Worm (Caenorhabditis elegans) whole organism, L4 larva: Measurements from ENCODE around the gene ZK228.3.

Source experiments
- F26F4.8 ChIP-seq: fragments of 200-800 bp; sonication (Bioruptor generic); conservative IDR thresholded peaks from 2 replicates; pipeline ENCODE4 v1.3.6; 2022; ENCODE audit warnings: missing genetic modification characterization, missing compliant biosample characterization
- F44E2.7 ChIP-seq: fragments of 200-800 bp; sonication (Bioruptor generic); IDR thresholded peaks from 2 replicates; pipeline ENCODE4 v2.1.2; 2022; ENCODE audit warnings: missing genetic modification characterization, missing compliant biosample characterization
- F49E8.2 ChIP-seq: sonication (generic microtip); optimal IDR thresholded peaks from 2 replicates; lab custom pipeline; 2016; ENCODE audit warnings: missing compliant biosample characterization, mild to moderate bottlenecking, missing genetic modification characterization, borderline replicate concordance
- ZK337.2 ChIP-seq: fragments of 200-800 bp; sonication (Bioruptor generic); IDR thresholded peaks from 2 replicates; pipeline ENCODE4 v1.3.6; 2022; ENCODE audit warnings: missing genetic modification reagents, missing genetic modification characterization, missing compliant biosample characterization
- aly-2 ChIP-seq: sonication (generic microtip); optimal IDR thresholded peaks from 2 replicates; lab custom pipeline; 2018; ENCODE audit warnings: missing biosample characterization, missing genetic modification characterization
- arid-1 ChIP-seq: fragments of 200-800 bp; sonication (Bioruptor generic); conservative IDR thresholded peaks from 2 replicates; pipeline ENCODE4 v1.3.6; 2022; ENCODE audit warnings: missing genetic modification reagents, missing genetic modification characterization, missing compliant biosample characterization
- ceh-44 ChIP-seq: fragments of 200-800 bp; sonication (Bioruptor generic); IDR thresholded peaks from 2 replicates; pipeline ENCODE4 v1.3.6; 2022; ENCODE audit warnings: missing genetic modification reagents, missing genetic modification characterization, missing compliant biosample characterization
- ceh-82 ChIP-seq: sonication (generic microtip); optimal IDR thresholded peaks from 2 replicates; lab custom pipeline; 2017; ENCODE audit warnings: missing biosample characterization, missing genetic modification characterization
- cey-2 ChIP-seq: sonication (generic microtip); optimal IDR thresholded peaks from 3 replicates; lab custom pipeline; 2017; ENCODE audit warnings: missing genetic modification characterization, mild to moderate bottlenecking, missing compliant biosample characterization, antibody characterized with exemption, borderline replicate concordance; ENCODE audit not compliant: insufficient read depth
- ctbp-1 ChIP-seq: fragments of 200-800 bp; sonication (Bioruptor generic); IDR thresholded peaks from 2 replicates; pipeline ENCODE4 v1.3.6; 2022; ENCODE audit warnings: missing genetic modification reagents, missing genetic modification characterization, missing compliant biosample characterization
- daf-12 ChIP-seq: fragments of 150-350 bp; optimal IDR thresholded peaks from 2 replicates; lab custom pipeline; 2014; ENCODE audit warnings: missing biosample characterization, missing genetic modification reagents, missing genetic modification characterization
- dmd-6 ChIP-seq: fragments of 200-800 bp; sonication (Bioruptor generic); IDR thresholded peaks from 2 replicates; pipeline ENCODE4 v1.3.6; 2022; ENCODE audit warnings: missing genetic modification reagents, missing genetic modification characterization, missing compliant biosample characterization
- dmd-8 ChIP-seq: fragments of 200-800 bp; sonication (Bioruptor generic); IDR thresholded peaks from 2 replicates; pipeline ENCODE4 v1.3.6; 2022; ENCODE audit warnings: missing genetic modification characterization, missing compliant biosample characterization
- dmd-9 ChIP-seq: fragments of 200-800 bp; sonication (Bioruptor generic); IDR thresholded peaks from 2 replicates; pipeline ENCODE4 v1.3.6; 2022; ENCODE audit warnings: missing genetic modification reagents, missing genetic modification characterization, missing compliant biosample characterization
- egl-27 ChIP-seq: sonication (generic microtip); optimal IDR thresholded peaks from 3 replicates; lab custom pipeline; 2017; ENCODE audit warnings: missing biosample characterization, missing genetic modification reagents, missing genetic modification characterization
- egl-43 ChIP-seq: fragments of 200-800 bp; sonication (Bioruptor generic); IDR thresholded peaks from 2 replicates; pipeline ENCODE4 v1.3.6; 2022; ENCODE audit warnings: missing genetic modification reagents, missing genetic modification characterization, missing compliant biosample characterization
- hif-1 ChIP-seq, 2 experiments: sonication (generic microtip); optimal IDR thresholded peaks; 2 replicates each; lab custom pipeline; 2016 to 2017; ENCODE audit warnings: missing compliant biosample characterization in 2 of 2, missing genetic modification characterization in 2 of 2, missing genetic modification reagents in 2 of 2, missing genotype in 2 of 2, mild to moderate bottlenecking in 1 of 2
- hlh-30 ChIP-seq: sonication (generic microtip); optimal IDR thresholded peaks from 2 replicates; lab custom pipeline; 2017; ENCODE audit warnings: antibody characterized with exemption, mild to moderate bottlenecking, missing genetic modification characterization, missing compliant biosample characterization; ENCODE audit not compliant: insufficient read depth
- hmg-1.1 ChIP-seq: fragments of 200-800 bp; sonication (Bioruptor generic); IDR thresholded peaks from 2 replicates; pipeline ENCODE4 v1.3.6; 2022; ENCODE audit warnings: missing genetic modification reagents, missing genetic modification characterization, missing compliant biosample characterization
- jun-1 ChIP-seq: fragments of 150-350 bp; optimal IDR thresholded peaks from 2 replicates; lab custom pipeline; 2014; ENCODE audit warnings: missing biosample characterization, missing genetic modification reagents, missing genetic modification characterization
- lin-1 ChIP-seq: fragments of 200-800 bp; sonication (Bioruptor generic); IDR thresholded peaks from 2 replicates; pipeline ENCODE4 v1.3.6; 2022; ENCODE audit warnings: missing genetic modification reagents, missing genetic modification characterization, missing compliant biosample characterization
- lin-29 ChIP-seq: fragments of 200-800 bp; sonication (Bioruptor generic); IDR thresholded peaks from 2 replicates; pipeline ENCODE4 v1.3.6; 2022; ENCODE audit warnings: missing genetic modification reagents, missing genetic modification characterization, missing compliant biosample characterization
- nhr-10 ChIP-seq: fragments of 150-350 bp; optimal IDR thresholded peaks from 2 replicates; lab custom pipeline; 2014; ENCODE audit warnings: missing biosample characterization, missing genetic modification characterization
- nhr-102 ChIP-seq: sonication (generic microtip); optimal IDR thresholded peaks from 2 replicates; lab custom pipeline; 2016; ENCODE audit warnings: mild to moderate bottlenecking, missing genetic modification characterization, moderate library complexity, missing compliant biosample characterization
- nhr-11 ChIP-seq: fragments of 150-350 bp; optimal IDR thresholded peaks from 2 replicates; lab custom pipeline; 2014; ENCODE audit warnings: missing biosample characterization, missing genetic modification characterization
- nhr-237 ChIP-seq: sonication (generic microtip); optimal IDR thresholded peaks from 2 replicates; lab custom pipeline; 2017; ENCODE audit warnings: missing biosample characterization, missing genetic modification characterization
- nhr-6 ChIP-seq: fragments of 150-350 bp; optimal IDR thresholded peaks from 2 replicates; lab custom pipeline; 2014; ENCODE audit warnings: missing biosample characterization, missing genetic modification characterization
- nhr-76 ChIP-seq: fragments of 150-350 bp; optimal IDR thresholded peaks from 2 replicates; lab custom pipeline; 2014; ENCODE audit warnings: missing biosample characterization, missing genetic modification characterization
- nhr-77 ChIP-seq: fragments of 150-350 bp; optimal IDR thresholded peaks from 2 replicates; lab custom pipeline; 2014; ENCODE audit warnings: missing biosample characterization, missing genetic modification characterization
- pha-4 ChIP-seq, 2 experiments: fragments of 150-350 bp in 1 of 2; fragments of 200-800 bp in 1 of 2; sonication (Bioruptor generic) in 1 of 2; IDR thresholded peaks in 1 of 2; optimal IDR thresholded peaks in 1 of 2; 2 replicates each; pipeline versions ENCODE4 v1.3.6 to Lab custom; 2014 to 2022; ENCODE audit warnings: missing genetic modification characterization in 2 of 2, missing genetic modification reagents in 2 of 2, missing biosample characterization in 1 of 2, missing compliant biosample characterization in 1 of 2
- php-3 ChIP-seq: fragments of 200-800 bp; sonication (Bioruptor generic); IDR thresholded peaks from 2 replicates; pipeline ENCODE4 v1.3.6; 2022; ENCODE audit warnings: missing genetic modification reagents, missing genetic modification characterization, missing compliant biosample characterization
- pqm-1 ChIP-seq: sonication (generic microtip); optimal IDR thresholded peaks from 2 replicates; lab custom pipeline; 2017; ENCODE audit warnings: missing biosample characterization, missing genetic modification characterization
- saeg-2 ChIP-seq: fragments of 200-800 bp; sonication (Bioruptor generic); IDR thresholded peaks from 2 replicates; pipeline ENCODE4 v1.3.6; 2022; ENCODE audit warnings: missing genetic modification reagents, missing genetic modification characterization, missing compliant biosample characterization
- skn-1 ChIP-seq: fragments of 150-350 bp; optimal IDR thresholded peaks from 2 replicates; lab custom pipeline; 2014; ENCODE audit warnings: missing biosample characterization, missing genetic modification characterization
- snpc-1.2 ChIP-seq: fragments of 200-800 bp; sonication (Bioruptor generic); IDR thresholded peaks from 2 replicates; pipeline ENCODE4 v1.3.6; 2022; ENCODE audit warnings: missing genetic modification reagents, missing genetic modification characterization, missing compliant biosample characterization
- unc-62 ChIP-seq, 3 experiments: fragments of 150-350 bp in 1 of 3; sonication (generic microtip); optimal IDR thresholded peaks in 2 of 3; peaks in 1 of 3; 1 replicate in 1 of 3; 2 replicates in 2 of 3; lab custom pipeline; 2014 to 2017; ENCODE audit warnings: missing biosample characterization in 3 of 3, missing genetic modification characterization in 3 of 3, missing genetic modification reagents in 3 of 3, missing genotype in 1 of 3
- zfp-2 ChIP-seq: sonication (generic microtip); optimal IDR thresholded peaks from 2 replicates; lab custom pipeline; 2016; ENCODE audit warnings: mild to moderate bottlenecking, missing genetic modification characterization, missing compliant biosample characterization
- ztf-11 ChIP-seq: fragments of 150-350 bp; optimal IDR thresholded peaks from 2 replicates; lab custom pipeline; 2014; ENCODE audit warnings: missing biosample characterization, missing genetic modification characterization

The ZK228.3 gene

ce11 chrV:18487158-18487557 is 26.1 kb upstream of the ZK228.3 start, which contains the start of gene Y51A2D.18:
TSS of gene Y51A2D.18 (minus strand) at chrV:18487258.
- TF ChIP-seq snpc-1.2 (GFP tag; lab: Robert Waterston, UW) (no peak), ZK337.2 (GFP tag; lab: Robert Waterston, UW) (no peak), egl-27 (tag; lab: Kevin White, UChicago) (no peak), nhr-237 (tag; lab: Kevin White, UChicago) (no peak), daf-12 (tag; lab: Kevin White, UChicago) (no peak)
- TF ChIP-seq, all 104 proteins: peak for 0

- TF ChIP-seq cey-2 (tag; lab: Kevin White, UChicago) (no peak), nhr-102 (tag; lab: Kevin White, UChicago) (no peak), nhr-10 (tag; lab: Kevin White, UChicago) (no peak), F44E2.7 (GFP tag; lab: Robert Waterston, UW) (no peak), zfp-2 (tag; lab: Kevin White, UChicago) (no peak), ceh-44 (GFP tag; lab: Robert Waterston, UW) (no peak), lin-1 (no peak), hif-1 (tag; optimal IDR thresholded peaks at IDR 0.05; lab: Kevin White, UChicago) (no peak), dmd-8 (GFP tag; lab: Robert Waterston, UW) (no peak), F49E8.2 (tag; lab: Kevin White, UChicago) (no peak), dmd-6 (GFP tag; lab: Robert Waterston, UW) (no peak), pqm-1 (no peak), jun-1 (tag; lab: Kevin White, UChicago) (no peak)
Observed at ce11 chrV:18480231-18480630, 19.2 kb upstream of the ZK228.3 start, which contains the start of gene srh-178. TSS of gene srh-178 (minus strand) at chrV:18480331.

- TF ChIP-seq skn-1 (tag; lab: Kevin White, UChicago), result no peak
- no peak for TF ChIP-seq saeg-2 (GFP tag; lab: Robert Waterston, UW)
- no peak for TF ChIP-seq pha-4 (GFP tag; IDR thresholded peaks at IDR 0.05; lab: Robert Waterston, UW)
- no peak for TF ChIP-seq pha-4 (tag; optimal IDR thresholded peaks at IDR 0.05; lab: Kevin White, UChicago)
- TF ChIP-seq ceh-82 (tag; lab: Kevin White, UChicago), result no peak
- no peak for TF ChIP-seq nhr-237 (tag; lab: Kevin White, UChicago)
- no peak for TF ChIP-seq hlh-30
- TF ChIP-seq ztf-11, result no peak
- no peak for TF ChIP-seq lin-29 (GFP tag; lab: Robert Waterston, UW)
- no peak for TF ChIP-seq hif-1 (tag; optimal IDR thresholded peaks at IDR 0.05; lab: Kevin White, UChicago)
- TF ChIP-seq, all 104 proteins: peak for 0
Observed at ce11 chrV:18476090-18476489, 15.0 kb upstream of the ZK228.3 start, which contains the start of gene srh-179. TSS of gene srh-179 (plus strand) at chrV:18476390.

ce11 chrV:18474223-18474622 is 13.2 kb upstream of the ZK228.3 start, which contains the start of gene srh-181:
TSS of gene srh-181 (plus strand) at chrV:18474523.
- TF ChIP-seq F26F4.8 (GFP tag; lab: Robert Waterston, UW), result no peak
- no peak for TF ChIP-seq dmd-9 (GFP tag; lab: Robert Waterston, UW)
- TF ChIP-seq unc-62 (GFP tag; optimal IDR thresholded peaks at IDR 0.05 in 1 of 2; lab: Kevin White, UChicago), result no peak
- no peak for TF ChIP-seq unc-62 (tag; optimal IDR thresholded peaks at IDR 0.05; lab: Kevin White, UChicago)
- TF ChIP-seq hmg-1.1 (GFP tag; lab: Robert Waterston, UW), result no peak
- no peak for TF ChIP-seq nhr-77
- TF ChIP-seq nhr-11 (tag; lab: Kevin White, UChicago), result no peak
- TF ChIP-seq nhr-10 (tag; lab: Kevin White, UChicago), result no peak
- TF ChIP-seq lin-1, result no peak
- no peak for TF ChIP-seq php-3 (GFP tag; lab: Robert Waterston, UW)
- TF ChIP-seq arid-1 (GFP tag; lab: Robert Waterston, UW), result no peak
- TF ChIP-seq ctbp-1, result no peak
- TF ChIP-seq dmd-6 (GFP tag; lab: Robert Waterston, UW), result no peak
- TF ChIP-seq egl-43 (GFP tag; lab: Robert Waterston, UW), result no peak
- TF ChIP-seq nhr-76 (tag; lab: Kevin White, UChicago), result no peak
- no peak for TF ChIP-seq aly-2 (tag; lab: Kevin White, UChicago)
- TF ChIP-seq nhr-6 (tag; lab: Kevin White, UChicago), result no peak
- TF ChIP-seq zfp-2 (tag; lab: Kevin White, UChicago), result no peak
